Worm (Caenorhabditis elegans) whole organism, L3 larva: ENCODE data around the gene toca-2.

Experiments used
- R02D3.7 ChIP-seq: fragments of 150-350 bp; optimal IDR thresholded peaks from 2 replicates; lab custom pipeline; 2014; ENCODE audit warnings: missing biosample characterization, missing genetic modification characterization
- ZK546.5 ChIP-seq: sonication (generic microtip); optimal IDR thresholded peaks from 2 replicates; lab custom pipeline; 2017; ENCODE audit warnings: missing biosample characterization, missing genetic modification characterization
- aly-2 ChIP-seq: fragments of 150-350 bp; optimal IDR thresholded peaks from 2 replicates; lab custom pipeline; 2014; ENCODE audit warnings: missing biosample characterization, missing genetic modification characterization
- ceh-16 ChIP-seq: sonication (generic microtip); optimal IDR thresholded peaks from 2 replicates; lab custom pipeline; 2017; ENCODE audit warnings: missing biosample characterization, missing genetic modification characterization
- ceh-28 ChIP-seq: fragments of 150-350 bp; optimal IDR thresholded peaks from 2 replicates; lab custom pipeline; 2014; ENCODE audit warnings: missing biosample characterization, missing genetic modification reagents, missing genetic modification characterization
- ceh-82 ChIP-seq: fragments of 150-350 bp; optimal IDR thresholded peaks from 2 replicates; lab custom pipeline; 2014; ENCODE audit warnings: missing biosample characterization, missing genetic modification characterization
- ceh-9 ChIP-seq: sonication (generic microtip); optimal IDR thresholded peaks from 2 replicates; lab custom pipeline; 2018; ENCODE audit warnings: missing biosample characterization, missing genetic modification characterization
- daf-12 ChIP-seq: fragments of 150-350 bp; optimal IDR thresholded peaks from 2 replicates; lab custom pipeline; 2014; ENCODE audit warnings: missing biosample characterization, missing genetic modification reagents, missing genetic modification characterization
- egl-27 ChIP-seq: sonication (generic microtip); optimal IDR thresholded peaks from 4 replicates; lab custom pipeline; 2017; ENCODE audit warnings: missing biosample characterization, missing genetic modification reagents, missing genetic modification characterization
- egl-5 ChIP-seq: fragments of 150-350 bp; optimal IDR thresholded peaks from 2 replicates; lab custom pipeline; 2017; ENCODE audit warnings: missing biosample characterization, missing genetic modification reagents, missing genetic modification characterization, inconsistent platforms
- elt-1 ChIP-seq: fragments of 150-350 bp; optimal IDR thresholded peaks from 2 replicates; lab custom pipeline; 2014; ENCODE audit warnings: missing biosample characterization, missing genetic modification characterization
- elt-2 ChIP-seq: sonication (generic microtip); optimal IDR thresholded peaks from 2 replicates; lab custom pipeline; 2016; ENCODE audit warnings: missing genetic modification reagents, mild to moderate bottlenecking, missing genetic modification characterization, missing compliant biosample characterization
- elt-3 ChIP-seq, 3 experiments: fragments of 150-350 bp in 1 of 3; sonication (generic microtip) in 2 of 3; optimal IDR thresholded peaks; 2 replicates in 2 of 3; 4 replicates in 1 of 3; lab custom pipeline; 2014 to 2017; ENCODE audit warnings: missing biosample characterization in 3 of 3, missing genetic modification characterization in 3 of 3
- fkh-10 ChIP-seq: sonication (generic microtip); optimal IDR thresholded peaks from 2 replicates; lab custom pipeline; 2017; ENCODE audit warnings: missing biosample characterization, missing genetic modification reagents, missing genetic modification characterization
- fkh-2 ChIP-seq: fragments of 150-350 bp; optimal IDR thresholded peaks from 2 replicates; lab custom pipeline; 2014; ENCODE audit warnings: missing biosample characterization, missing genetic modification reagents, missing genetic modification characterization
- fos-1 ChIP-seq: fragments of 150-350 bp; optimal IDR thresholded peaks from 2 replicates; lab custom pipeline; 2014; ENCODE audit warnings: missing biosample characterization, missing genetic modification characterization
- hmg-11 ChIP-seq: sonication (generic microtip); optimal IDR thresholded peaks from 2 replicates; lab custom pipeline; 2016; ENCODE audit warnings: missing genetic modification characterization, missing compliant biosample characterization
- jun-1 ChIP-seq: fragments of 150-350 bp; optimal IDR thresholded peaks from 2 replicates; lab custom pipeline; 2014; ENCODE audit warnings: missing biosample characterization, missing genetic modification reagents, missing genetic modification characterization
- lin-15B ChIP-seq: fragments of 150-350 bp; optimal IDR thresholded peaks from 2 replicates; lab custom pipeline; 2014; ENCODE audit warnings: missing biosample characterization, missing genetic modification characterization
- lin-39 ChIP-seq: fragments of 150-350 bp; optimal IDR thresholded peaks from 2 replicates; lab custom pipeline; 2018; ENCODE audit warnings: missing biosample characterization, missing genetic modification reagents, missing genetic modification characterization
- lsy-12 ChIP-seq: sonication (generic microtip); optimal IDR thresholded peaks from 2 replicates; lab custom pipeline; 2016; ENCODE audit warnings: mild to moderate bottlenecking, missing genetic modification characterization, missing compliant biosample characterization
- mdl-1 ChIP-seq: fragments of 150-350 bp; optimal IDR thresholded peaks from 2 replicates; lab custom pipeline; 2014; ENCODE audit warnings: missing biosample characterization, missing genetic modification characterization
- mml-1 ChIP-seq: fragments of 150-350 bp; sonication (generic microtip); optimal IDR thresholded peaks from 3 replicates; lab custom pipeline; 2014; ENCODE audit warnings: missing biosample characterization, missing genetic modification characterization
- nfya-1 ChIP-seq: sonication (generic microtip); optimal IDR thresholded peaks from 2 replicates; lab custom pipeline; 2017; ENCODE audit warnings: missing genetic modification characterization, mild to moderate bottlenecking, missing compliant biosample characterization, antibody characterized with exemption, moderate library complexity; ENCODE audit not compliant: insufficient read depth
- nhr-11 ChIP-seq: fragments of 150-350 bp; optimal IDR thresholded peaks from 2 replicates; lab custom pipeline; 2014; ENCODE audit warnings: missing biosample characterization, missing genetic modification characterization
- nhr-12 ChIP-seq: fragments of 150-350 bp; optimal IDR thresholded peaks from 2 replicates; lab custom pipeline; 2014; ENCODE audit warnings: missing biosample characterization, missing genetic modification characterization
- nhr-23 ChIP-seq: fragments of 150-350 bp; optimal IDR thresholded peaks from 2 replicates; lab custom pipeline; 2014; ENCODE audit warnings: missing biosample characterization, missing genetic modification reagents, missing genetic modification characterization
- nhr-25 ChIP-seq: sonication (generic microtip); optimal IDR thresholded peaks from 2 replicates; lab custom pipeline; 2017; ENCODE audit warnings: missing biosample characterization, missing genetic modification characterization
- nhr-28 ChIP-seq: fragments of 150-350 bp; optimal IDR thresholded peaks from 2 replicates; lab custom pipeline; 2014; ENCODE audit warnings: missing biosample characterization, missing genetic modification characterization
- nhr-67 ChIP-seq: fragments of 150-350 bp; optimal IDR thresholded peaks from 2 replicates; lab custom pipeline; 2014; ENCODE audit warnings: missing biosample characterization, missing genetic modification characterization
- nhr-77 ChIP-seq: fragments of 150-350 bp; optimal IDR thresholded peaks from 2 replicates; lab custom pipeline; 2014; ENCODE audit warnings: missing biosample characterization, missing genetic modification characterization
- pha-4 ChIP-seq: fragments of 150-350 bp; optimal IDR thresholded peaks from 2 replicates; lab custom pipeline; 2014; ENCODE audit warnings: missing biosample characterization, missing genetic modification reagents, missing genetic modification characterization
- pqm-1 ChIP-seq: fragments of 150-350 bp; optimal IDR thresholded peaks from 2 replicates; lab custom pipeline; 2017; ENCODE audit warnings: missing biosample characterization, missing genetic modification characterization, inconsistent platforms
- sea-2 ChIP-seq: fragments of 150-350 bp; sonication (generic microtip); optimal IDR thresholded peaks from 4 replicates; lab custom pipeline; 2014; ENCODE audit warnings: missing biosample characterization, missing genetic modification reagents, missing genetic modification characterization
- skn-1 ChIP-seq: fragments of 150-350 bp; optimal IDR thresholded peaks from 2 replicates; lab custom pipeline; 2014; ENCODE audit warnings: missing biosample characterization, missing genetic modification characterization
- snpc-4 ChIP-seq: fragments of 150-350 bp; optimal IDR thresholded peaks from 2 replicates; lab custom pipeline; 2014; ENCODE audit warnings: missing biosample characterization, missing genetic modification characterization
- tbx-2 ChIP-seq: sonication (generic microtip); optimal IDR thresholded peaks from 2 replicates; lab custom pipeline; 2016; ENCODE audit warnings: mild to moderate bottlenecking, missing genetic modification characterization, missing compliant biosample characterization
- unc-39 ChIP-seq: sonication (generic microtip); optimal IDR thresholded peaks from 4 replicates; lab custom pipeline; 2017; ENCODE audit warnings: missing biosample characterization, missing genetic modification characterization
- ztf-11 ChIP-seq: fragments of 150-350 bp; optimal IDR thresholded peaks from 2 replicates; lab custom pipeline; 2014; ENCODE audit warnings: missing biosample characterization, missing genetic modification characterization
- ztf-4 ChIP-seq: fragments of 150-350 bp; optimal IDR thresholded peaks from 2 replicates; lab custom pipeline; 2014; ENCODE audit warnings: missing biosample characterization, missing genetic modification characterization

Gene toca-2

ce11 chrIII:13713807-13714206 lies 41.9 kb upstream of the toca-2 start:
- TF ChIP-seq nhr-25 (tag; lab: Kevin White, UChicago) (peak; percentile 16), mdl-1 (tag; lab: Kevin White, UChicago) (no peak), ceh-9 (tag; lab: Kevin White, UChicago) (no peak)

- TF ChIP-seq elt-2 (tag; lab: Kevin White, UChicago) = no peak
- TF ChIP-seq lin-15B (tag; lab: Kevin White, UChicago) = no peak
- TF ChIP-seq R02D3.7 (tag; lab: Kevin White, UChicago) = no peak
- no peak for TF ChIP-seq fkh-10 (GFP tag; lab: Kevin White, UChicago)
- no peak for TF ChIP-seq ceh-82 (tag; lab: Kevin White, UChicago)
- TF ChIP-seq nhr-77 = no peak
- TF ChIP-seq fos-1 (tag; lab: Kevin White, UChicago) = no peak
- TF ChIP-seq nhr-67 = no peak
- no peak for TF ChIP-seq elt-3 (tag; optimal IDR thresholded peaks at IDR 0.05; lab: Kevin White, UChicago)
- TF ChIP-seq sea-2 (GFP tag; lab: Kevin White, UChicago) = no peak
These were observed 40.7 kb upstream of the toca-2 start for ce11 chrIII:13714950-13715349.

- no peak for TF ChIP-seq nhr-23 (tag; lab: Kevin White, UChicago)
- peak; percentile 31 for TF ChIP-seq nhr-25 (tag; lab: Kevin White, UChicago)
- TF ChIP-seq nhr-11 = peak; percentile 63
- no peak for TF ChIP-seq ceh-82 (tag; lab: Kevin White, UChicago)
- TF ChIP-seq fos-1 (tag; lab: Kevin White, UChicago) = no peak
- peak; percentile 73 for TF ChIP-seq skn-1 (tag; lab: Kevin White, UChicago)
These were observed 39.4 kb upstream of the toca-2 start for ce11 chrIII:13716266-13716665.

ce11 chrIII:13716831-13717230 lies 38.9 kb upstream of the toca-2 start:
- TF ChIP-seq ztf-4 (tag; lab: Kevin White, UChicago) (no peak), elt-3 (tag; optimal IDR thresholded peaks at IDR 0.05; lab: Kevin White, UChicago) (no peak), nhr-12 (tag; lab: Kevin White, UChicago) (no peak), ceh-16 (tag; lab: Kevin White, UChicago) (no peak), ceh-28 (tag; lab: Kevin White, UChicago) (no peak), snpc-4 (tag; lab: Kevin White, UChicago) (no peak), unc-39 (tag; lab: Kevin White, UChicago) (no peak), nhr-11 (no peak), ceh-9 (tag; lab: Kevin White, UChicago) (no peak), egl-5 (tag; lab: Kevin White, UChicago) (no peak), nfya-1 (tag; lab: Kevin White, UChicago) (no peak), nhr-28 (tag; lab: Kevin White, UChicago) (no peak), pqm-1 (tag; lab: Kevin White, UChicago) (no peak), fos-1 (tag; lab: Kevin White, UChicago) (no peak), mdl-1 (tag; lab: Kevin White, UChicago) (no peak), lsy-12 (tag; lab: Kevin White, UChicago) (no peak), ceh-82 (tag; lab: Kevin White, UChicago) (no peak), pha-4 (tag; lab: Kevin White, UChicago) (no peak)

- no peak for TF ChIP-seq nhr-12 (tag; lab: Kevin White, UChicago)
- TF ChIP-seq hmg-11 (tag; lab: Kevin White, UChicago) = peak; percentile 74
- TF ChIP-seq lin-39 (tag; lab: Kevin White, UChicago) = peak; percentile 73
- no peak for TF ChIP-seq nhr-77
- TF ChIP-seq nhr-23 (tag; lab: Kevin White, UChicago) = peak; percentile 66
- TF ChIP-seq unc-39 (tag; lab: Kevin White, UChicago) = no peak
- no peak for TF ChIP-seq nhr-67
- peak; percentile 53 for TF ChIP-seq egl-5 (tag; lab: Kevin White, UChicago)
- TF ChIP-seq sea-2 (GFP tag; lab: Kevin White, UChicago) = no peak
- no peak for TF ChIP-seq ceh-82 (tag; lab: Kevin White, UChicago)
- no peak for TF ChIP-seq ceh-16 (tag; lab: Kevin White, UChicago)
- TF ChIP-seq elt-2 (tag; lab: Kevin White, UChicago) = no peak
- TF ChIP-seq lsy-12 (tag; lab: Kevin White, UChicago) = peak; percentile 26
- no peak for TF ChIP-seq daf-12 (tag; lab: Kevin White, UChicago)
- TF ChIP-seq jun-1 = peak; percentile 33
- no peak for TF ChIP-seq ceh-28 (tag; lab: Kevin White, UChicago)
- TF ChIP-seq aly-2 (tag; lab: Kevin White, UChicago) = no peak
- TF ChIP-seq fkh-10 (GFP tag; lab: Kevin White, UChicago) = no peak
- no peak for TF ChIP-seq mml-1
- TF ChIP-seq ZK546.5 (tag; lab: Kevin White, UChicago) = no peak
- peak; percentile 27 for TF ChIP-seq lin-15B (tag; lab: Kevin White, UChicago)
- TF ChIP-seq R02D3.7 (tag; lab: Kevin White, UChicago) = no peak
- no peak for TF ChIP-seq ztf-4 (tag; lab: Kevin White, UChicago)
- TF ChIP-seq ceh-9 (tag; lab: Kevin White, UChicago) = no peak
- peak; percentile 72 for TF ChIP-seq pha-4 (tag; lab: Kevin White, UChicago)
- TF ChIP-seq snpc-4 (tag; lab: Kevin White, UChicago) = no peak
- no peak for TF ChIP-seq elt-3 (tag; optimal IDR thresholded peaks at IDR 0.05; lab: Kevin White, UChicago)
- no peak for TF ChIP-seq ztf-11 (tag; lab: Kevin White, UChicago)
- TF ChIP-seq fkh-2 (tag; lab: Kevin White, UChicago) = no peak
- no peak for TF ChIP-seq mdl-1 (tag; lab: Kevin White, UChicago)
- TF ChIP-seq nhr-28 (tag; lab: Kevin White, UChicago) = no peak
- no peak for TF ChIP-seq egl-27 (tag; lab: Kevin White, UChicago)
- peak; percentile 93 for TF ChIP-seq nhr-25 (tag; lab: Kevin White, UChicago)
- no peak for TF ChIP-seq tbx-2 (tag; lab: Kevin White, UChicago)
- TF ChIP-seq elt-1 (tag; lab: Kevin White, UChicago) = no peak
These were observed 38.2 kb upstream of the toca-2 start for ce11 chrIII:13717505-13717904.
